Fruit fly (Drosophila melanogaster) whole organism, embryonic: ENCODE measurements around the gene Dtg.
A peak's percentile ranks its signal among the peaks of the same experiment; 100 is the strongest.

ENCODE experiments used
- Atf-2 ChIP-seq: fragments of 200-800 bp; sonication (Bioruptor generic); optimal IDR thresholded peaks from 2 replicates; lab custom pipeline; 2016; ENCODE audit warnings: missing biosample characterization, missing genetic modification characterization
- CG10321 ChIP-seq: fragments of 200-800 bp; sonication (Bioruptor generic); IDR thresholded peaks from 2 replicates; pipeline ENCODE4 v1.3.6; 2022; ENCODE audit warnings: missing biosample characterization, missing genetic modification characterization
- CG11093 ChIP-seq: fragments of 200-800 bp; sonication (Bioruptor generic); IDR thresholded peaks from 3 replicates; pipeline ENCODE4 v1.3.6; 2022; ENCODE audit warnings: missing biosample characterization, missing genetic modification characterization
- CG12391 ChIP-seq: fragments of 200-800 bp; sonication (Bioruptor generic); optimal IDR thresholded peaks from 3 replicates; lab custom pipeline; 2018; ENCODE audit warnings: missing biosample characterization, mild to moderate bottlenecking, missing genetic modification characterization, moderate library complexity
- CG14667 ChIP-seq: fragments of 200-800 bp; sonication (Bioruptor generic); IDR thresholded peaks from 2 replicates; pipeline ENCODE4 v1.3.6; 2022; ENCODE audit warnings: missing biosample characterization, missing genetic modification characterization
- CG15073 ChIP-seq: fragments of 200-800 bp; sonication (Bioruptor generic); optimal IDR thresholded peaks from 2 replicates; lab custom pipeline; 2016; ENCODE audit warnings: missing biosample characterization, missing genetic modification characterization
- CG15479 ChIP-seq: fragments of 200-800 bp; sonication (Bioruptor generic); optimal IDR thresholded peaks from 3 replicates; lab custom pipeline; 2019; ENCODE audit warnings: missing biosample characterization, mild to moderate bottlenecking, missing genetic modification characterization, moderate library complexity
- CG15696 ChIP-seq: fragments of 200-800 bp; sonication (Bioruptor generic); optimal IDR thresholded peaks from 2 replicates; lab custom pipeline; 2019; ENCODE audit warnings: missing biosample characterization, mild to moderate bottlenecking, missing genetic modification characterization, moderate library complexity
- CG16815 ChIP-seq: fragments of 200-800 bp; sonication (Bioruptor generic); optimal IDR thresholded peaks from 3 replicates; lab custom pipeline; 2017; ENCODE audit warnings: missing biosample characterization, mild to moderate bottlenecking, missing genetic modification characterization
- CG16863 ChIP-seq: fragments of 200-800 bp; sonication (Bioruptor generic); optimal IDR thresholded peaks from 3 replicates; lab custom pipeline; 2016; ENCODE audit warnings: missing biosample characterization, missing genetic modification characterization
- CG18619 ChIP-seq: fragments of 200-800 bp; sonication (Bioruptor generic); optimal IDR thresholded peaks from 3 replicates; lab custom pipeline; 2017; ENCODE audit warnings: missing biosample characterization, mild to moderate bottlenecking, missing genetic modification characterization
- CG2116 ChIP-seq: fragments of 200-800 bp; sonication (Bioruptor generic); optimal IDR thresholded peaks from 3 replicates; lab custom pipeline; 2018; ENCODE audit warnings: missing biosample characterization, mild to moderate bottlenecking, missing genetic modification characterization
- CG2875 ChIP-seq: fragments of 200-800 bp; sonication (Bioruptor generic); optimal IDR thresholded peaks from 2 replicates; lab custom pipeline; 2017; ENCODE audit warnings: missing biosample characterization, mild to moderate bottlenecking, missing genetic modification characterization, missing genetic modification reagents
- CG31441 ChIP-seq: fragments of 200-800 bp; sonication (Bioruptor generic); IDR thresholded peaks from 2 replicates; pipeline ENCODE4 v1.3.6; 2022; ENCODE audit warnings: missing biosample characterization, missing genetic modification characterization
- CG32772 ChIP-seq: fragments of 200-800 bp; sonication (Bioruptor generic); IDR thresholded peaks from 2 replicates; pipeline ENCODE4 v1.3.6; 2022; ENCODE audit warnings: missing biosample characterization, missing genetic modification characterization
- CG4328 ChIP-seq: fragments of 200-800 bp; sonication (Bioruptor generic); optimal IDR thresholded peaks from 3 replicates; lab custom pipeline; 2017; ENCODE audit warnings: missing biosample characterization, missing genetic modification reagents, missing genetic modification characterization
- CG4360 ChIP-seq: fragments of 200-800 bp; sonication (Bioruptor generic); IDR thresholded peaks from 2 replicates; pipeline ENCODE4 v1.3.6; 2022; ENCODE audit warnings: missing biosample characterization, missing genetic modification characterization
- CG4617 ChIP-seq: fragments of 200-800 bp; sonication (Bioruptor generic); optimal IDR thresholded peaks from 3 replicates; lab custom pipeline; 2016; ENCODE audit warnings: missing biosample characterization, missing genetic modification characterization, borderline replicate concordance
- CG5180 ChIP-seq: fragments of 200-800 bp; sonication (Bioruptor generic); optimal IDR thresholded peaks from 3 replicates; lab custom pipeline; 2017; ENCODE audit warnings: missing biosample characterization, missing genetic modification characterization, mild to moderate bottlenecking, moderate library complexity, missing genetic modification reagents
- CG6272 ChIP-seq: fragments of 200-800 bp; sonication (Bioruptor generic); IDR thresholded peaks from 2 replicates; pipeline ENCODE4 v1.3.6; 2022; ENCODE audit warnings: missing biosample characterization, missing genetic modification characterization
- CG6689 ChIP-seq: fragments of 200-800 bp; sonication (Bioruptor generic); IDR thresholded peaks from 2 replicates; pipeline ENCODE4 v1.3.6; 2022; ENCODE audit warnings: missing biosample characterization, missing genetic modification characterization
- CG6813 ChIP-seq: fragments of 200-800 bp; sonication (Bioruptor generic); optimal IDR thresholded peaks from 2 replicates; lab custom pipeline; 2017; ENCODE audit warnings: missing biosample characterization, missing genetic modification characterization, mild to moderate bottlenecking, moderate library complexity, missing genetic modification reagents
- CG9609 ChIP-seq: fragments of 200-800 bp; sonication (Bioruptor generic); optimal IDR thresholded peaks from 3 replicates; lab custom pipeline; 2016; ENCODE audit warnings: missing biosample characterization, missing genetic modification characterization
- CG9727 ChIP-seq: fragments of 200-800 bp; sonication (Bioruptor generic); optimal IDR thresholded peaks from 3 replicates; lab custom pipeline; 2017; ENCODE audit warnings: missing biosample characterization, mild to moderate bottlenecking, missing genetic modification characterization
- Dad ChIP-seq: fragments of 200-800 bp; sonication (Bioruptor generic); optimal IDR thresholded peaks from 3 replicates; lab custom pipeline; 2016; ENCODE audit warnings: missing biosample characterization, missing genetic modification characterization
- Ets65A ChIP-seq: fragments of 200-800 bp; sonication (Bioruptor generic); peaks from one replicate; lab custom pipeline; 2016; ENCODE audit warnings: missing biosample characterization, missing genetic modification characterization
- Hmx ChIP-seq: fragments of 200-800 bp; sonication (Bioruptor generic); optimal IDR thresholded peaks from 2 replicates; lab custom pipeline; 2016; ENCODE audit warnings: missing biosample characterization, missing genetic modification characterization
- Jarid2 ChIP-seq: fragments of 200-800 bp; sonication (Bioruptor generic); optimal IDR thresholded peaks from 3 replicates; lab custom pipeline; 2017; ENCODE audit warnings: mild to moderate bottlenecking, missing biosample characterization, missing genetic modification reagents, missing genetic modification characterization
- MTF-1 ChIP-seq: fragments of 200-800 bp; sonication (Bioruptor generic); optimal IDR thresholded peaks from 2 replicates; lab custom pipeline; 2018; ENCODE audit warnings: missing biosample characterization, mild to moderate bottlenecking, missing genetic modification characterization, borderline replicate concordance
- Rfx ChIP-seq: fragments of 200-800 bp; sonication (Bioruptor generic); IDR thresholded peaks from 2 replicates; pipeline ENCODE4 v1.3.6; 2022; ENCODE audit warnings: missing biosample characterization, missing genetic modification characterization
- Tbp ChIP-seq: fragments of >200 bp; optimal IDR thresholded peaks from 2 replicates; lab custom pipeline; 2018; ENCODE audit warnings: missing biosample characterization, missing genetic modification characterization
- bcd ChIP-seq: fragments of 200-800 bp; sonication (Bioruptor generic); optimal IDR thresholded peaks from 2 replicates; lab custom pipeline; 2017; ENCODE audit warnings: missing biosample characterization, mild to moderate bottlenecking, missing genetic modification characterization
- cato ChIP-seq: fragments of 200-800 bp; sonication (Bioruptor generic); optimal IDR thresholded peaks from 2 replicates; lab custom pipeline; 2016; ENCODE audit warnings: missing biosample characterization, missing genetic modification characterization, borderline replicate concordance
- crc ChIP-seq: fragments of 200-800 bp; sonication (Bioruptor generic); optimal IDR thresholded peaks from 2 replicates; lab custom pipeline; 2016; ENCODE audit warnings: missing biosample characterization, missing genetic modification characterization
- dan ChIP-seq: fragments of 200-800 bp; sonication (Bioruptor generic); IDR thresholded peaks from 2 replicates; pipeline ENCODE4 v1.3.6; 2022; ENCODE audit warnings: missing biosample characterization, missing genetic modification characterization
- exex ChIP-seq: fragments of 200-800 bp; sonication (Bioruptor generic); optimal IDR thresholded peaks from 4 replicates; lab custom pipeline; 2018; ENCODE audit warnings: missing biosample characterization, mild to moderate bottlenecking, missing genetic modification characterization, moderate library complexity
- grn ChIP-seq: fragments of 200-800 bp; sonication (Bioruptor generic); optimal IDR thresholded peaks from 3 replicates; lab custom pipeline; 2017; ENCODE audit warnings: missing biosample characterization, missing genetic modification characterization
- kay ChIP-seq: fragments of 200-800 bp; sonication (Bioruptor generic); optimal IDR thresholded peaks from 2 replicates; lab custom pipeline; 2016; ENCODE audit warnings: missing biosample characterization, missing genetic modification characterization
- klu ChIP-seq: fragments of 200-800 bp; sonication (Bioruptor generic); IDR thresholded peaks from 2 replicates; pipeline ENCODE4 v1.3.6; 2022; ENCODE audit warnings: missing biosample characterization, missing genetic modification characterization
- pb ChIP-seq: fragments of 200-800 bp; sonication (Bioruptor generic); optimal IDR thresholded peaks from 3 replicates; lab custom pipeline; 2016; ENCODE audit warnings: missing biosample characterization, missing genetic modification characterization
- prd ChIP-seq, 3 experiments: fragments of >200 bp in 2 of 3; fragments of 200-800 bp in 1 of 3; sonication (Bioruptor generic) in 1 of 3; optimal IDR thresholded peaks in 2 of 3; IDR thresholded peaks in 1 of 3; 2 replicates in 2 of 3; 3 replicates in 1 of 3; pipeline versions ENCODE4 v1.3.6 to Lab custom; 2017 to 2022; ENCODE audit warnings: missing biosample characterization in 1 of 3, missing genetic modification characterization in 1 of 3
- psq ChIP-seq: fragments of 200-800 bp; sonication (Bioruptor generic); optimal IDR thresholded peaks from 2 replicates; lab custom pipeline; 2017; ENCODE audit warnings: missing biosample characterization, missing genetic modification characterization
- ro ChIP-seq: fragments of 200-800 bp; sonication (Bioruptor generic); IDR thresholded peaks from 2 replicates; pipeline ENCODE4 v1.3.6; 2022; ENCODE audit warnings: missing biosample characterization, missing genetic modification characterization
- sob ChIP-seq: fragments of 200-800 bp; sonication (Bioruptor generic); IDR thresholded peaks from 2 replicates; pipeline ENCODE4 v1.3.6; 2022; ENCODE audit warnings: missing biosample characterization, missing genetic modification characterization
- stwl ChIP-seq: fragments of 200-800 bp; sonication (Bioruptor generic); optimal IDR thresholded peaks from 3 replicates; lab custom pipeline; 2018; ENCODE audit warnings: missing biosample characterization, mild to moderate bottlenecking, missing genetic modification characterization, moderate library complexity
- tgo ChIP-seq: fragments of 200-800 bp; sonication (Bioruptor generic); IDR thresholded peaks from 3 replicates; pipeline ENCODE4 v1.3.6; 2022; ENCODE audit warnings: missing biosample characterization, missing genetic modification characterization
- yki ChIP-seq: fragments of >200 bp; optimal IDR thresholded peaks from 3 replicates; lab custom pipeline; 2018
- zen2 ChIP-seq: fragments of 200-800 bp; sonication (Bioruptor generic); IDR thresholded peaks from 3 replicates; pipeline ENCODE4 v1.3.6; 2022; ENCODE audit warnings: missing biosample characterization, missing genetic modification characterization; ENCODE audit not compliant: partially characterized antibody
- zfh2 ChIP-seq: fragments of 200-800 bp; sonication (Bioruptor generic); optimal IDR thresholded peaks from 2 replicates; lab custom pipeline; 2016; ENCODE audit warnings: missing biosample characterization, missing genetic modification characterization

Gene Dtg

dm6 chr3R:12653511-12654252 is 5.8 kb downstream of the Dtg start (continued):
- TF ChIP-seq Tbp (no peak), yki (lab: Kevin White, UChicago) (no peak), CG9727 (GFP tag; lab: Kevin White, UChicago) (peak; percentile 61), CG15073 (GFP tag; lab: Kevin White, UChicago) (peak; percentile 32), Ets65A (GFP tag; lab: Kevin White, UChicago) (peak; percentile 96), CG18619 (GFP tag; lab: Kevin White, UChicago) (peak; percentile 82), CG4617 (peak; percentile 39), CG2116 (GFP tag; lab: Kevin White, UChicago) (peak; percentile 42), psq (GFP tag; lab: Kevin White, UChicago) (peak; percentile 13), tgo (GFP tag; lab: Robert Waterston, UW) (peak; percentile 82), Rfx (GFP tag; lab: Robert Waterston, UW) (peak; percentile 83), klu (peak; percentile 64; the same call in 1 of the 2 replicates), Atf-2 (GFP tag; lab: Kevin White, UChicago) (peak; percentile 83), Jarid2 (peak; percentile 32), zfh2 (GFP tag; lab: Kevin White, UChicago) (peak; percentile 69), CG32772 (GFP tag; lab: Robert Waterston, UW) (peak; percentile 63), CG16815 (GFP tag; lab: Kevin White, UChicago) (peak; percentile 58), exex (tag; lab: Kevin White, UChicago) (peak; percentile 34), CG31441 (GFP tag; lab: Robert Waterston, UW) (peak; percentile 91), CG14667 (GFP tag; lab: Robert Waterston, UW) (peak; percentile 76), prd (optimal IDR thresholded peaks at IDR 0.05; lab: Kevin White, UChicago) (no peak), prd (GFP tag; IDR thresholded peaks at IDR 0.05; lab: Robert Waterston, UW) (peak; percentile 87), CG10321 (GFP tag; lab: Robert Waterston, UW) (peak; percentile 51; the same call in 1 of the 2 replicates), CG16863 (GFP tag; lab: Kevin White, UChicago) (peak; percentile 84), stwl (tag; lab: Kevin White, UChicago) (no peak), CG9609 (GFP tag; lab: Kevin White, UChicago) (peak; percentile 84), CG5180 (peak; percentile 72), Dad (GFP tag; lab: Kevin White, UChicago) (peak; percentile 80), bcd (GFP tag; lab: Kevin White, UChicago) (peak; percentile 85), CG6813 (GFP tag; lab: Kevin White, UChicago) (peak; percentile 65), CG4360 (GFP tag; lab: Robert Waterston, UW) (no peak), CG4328 (GFP tag; lab: Kevin White, UChicago) (peak; percentile 49), crc (GFP tag; lab: Kevin White, UChicago) (peak; percentile 73), CG11093 (GFP tag; lab: Robert Waterston, UW) (peak; percentile 81), sob (GFP tag; lab: Robert Waterston, UW) (peak; percentile 66; the same call in 1 of the 2 replicates), kay (GFP tag; lab: Kevin White, UChicago) (peak; percentile 57), CG12391 (tag; lab: Kevin White, UChicago) (peak; percentile 77), CG2875 (GFP tag; lab: Kevin White, UChicago) (peak; percentile 70), dan (GFP tag; lab: Robert Waterston, UW) (no peak), CG6689 (GFP tag; lab: Robert Waterston, UW) (peak; percentile 86), CG6272 (GFP tag; lab: Robert Waterston, UW) (peak; percentile 71), pb (GFP tag; lab: Kevin White, UChicago) (peak; percentile 78), cato (GFP tag; lab: Kevin White, UChicago) (peak; percentile 28), MTF-1 (GFP tag; lab: Kevin White, UChicago) (no peak), CG15479 (GFP tag; lab: Kevin White, UChicago) (no peak), grn (no peak), ro (GFP tag; lab: Robert Waterston, UW) (peak; percentile 54; the same call in 1 of the 2 replicates), Hmx (GFP tag; lab: Kevin White, UChicago) (no peak), zen2 (GFP tag; lab: Robert Waterston, UW) (no peak), CG15696 (peak; percentile 30)
